Fruit fly (Drosophila melanogaster) whole organism, embryonic: Measurements from ENCODE around the gene Obp99b.
A peak's percentile ranks its signal among the peaks of the same experiment; 100 is the strongest.

ENCODE experiments used
- CG10147 ChIP-seq: fragments of 200-800 bp; sonication (Bioruptor generic); optimal IDR thresholded peaks from 2 replicates; lab custom pipeline; 2019; ENCODE audit warnings: missing biosample characterization, mild to moderate bottlenecking, missing genetic modification characterization, moderate library complexity
- CG10209 ChIP-seq: fragments of 200-800 bp; sonication (Bioruptor generic); optimal IDR thresholded peaks from 3 replicates; lab custom pipeline; 2017; ENCODE audit warnings: missing biosample characterization, mild to moderate bottlenecking, missing genetic modification characterization, missing genetic modification reagents
- CG10959 ChIP-seq: fragments of 200-800 bp; sonication (Bioruptor generic); IDR thresholded peaks from 2 replicates; pipeline ENCODE4 v1.3.6; 2022; ENCODE audit warnings: missing biosample characterization, missing genetic modification characterization
- CG13424 ChIP-seq: fragments of 200-800 bp; sonication (Bioruptor generic); optimal IDR thresholded peaks from 2 replicates; lab custom pipeline; 2019; ENCODE audit warnings: missing biosample characterization, mild to moderate bottlenecking, missing genetic modification characterization, moderate library complexity
- CG13624 ChIP-seq: fragments of 200-800 bp; sonication (Bioruptor generic); optimal IDR thresholded peaks from 2 replicates; lab custom pipeline; 2016; ENCODE audit warnings: missing biosample characterization, missing genetic modification characterization
- CG14014 ChIP-seq: fragments of 200-800 bp; sonication (Bioruptor generic); IDR thresholded peaks from 2 replicates; pipeline ENCODE4 v1.3.6; 2022; ENCODE audit warnings: missing biosample characterization, missing genetic modification characterization
- CG14710 ChIP-seq: fragments of 200-800 bp; sonication (Bioruptor generic); optimal IDR thresholded peaks from 3 replicates; lab custom pipeline; 2019; ENCODE audit warnings: missing biosample characterization, mild to moderate bottlenecking, missing genetic modification characterization, moderate library complexity
- CG16815 ChIP-seq: fragments of 200-800 bp; sonication (Bioruptor generic); optimal IDR thresholded peaks from 3 replicates; lab custom pipeline; 2017; ENCODE audit warnings: missing biosample characterization, mild to moderate bottlenecking, missing genetic modification characterization
- CG18476 ChIP-seq: fragments of 200-800 bp; sonication (Bioruptor generic); optimal IDR thresholded peaks from 2 replicates; lab custom pipeline; 2016; ENCODE audit warnings: missing biosample characterization, mild to moderate bottlenecking, missing genetic modification characterization
- CG2712 ChIP-seq: fragments of 200-800 bp; optimal IDR thresholded peaks from 3 replicates; lab custom pipeline; 2019; ENCODE audit warnings: missing biosample characterization, mild to moderate bottlenecking, missing genetic modification characterization, moderate library complexity
- CG30403 ChIP-seq: fragments of 200-800 bp; sonication (Bioruptor generic); optimal IDR thresholded peaks from 3 replicates; lab custom pipeline; 2016; ENCODE audit warnings: missing biosample characterization, missing genetic modification characterization
- CG3281 ChIP-seq: fragments of 200-800 bp; sonication (Bioruptor generic); optimal IDR thresholded peaks from 3 replicates; lab custom pipeline; 2017; ENCODE audit warnings: missing biosample characterization, mild to moderate bottlenecking, missing genetic modification characterization
- CG33213 ChIP-seq: fragments of 200-800 bp; sonication (Bioruptor generic); optimal IDR thresholded peaks from 3 replicates; lab custom pipeline; 2016; ENCODE audit warnings: missing biosample characterization, missing genetic modification characterization
- CG3847 ChIP-seq: fragments of 200-800 bp; sonication (Bioruptor generic); IDR thresholded peaks from 2 replicates; pipeline ENCODE4 v1.3.6; 2022; ENCODE audit warnings: missing biosample characterization, missing genetic modification characterization
- CG4282 ChIP-seq: fragments of 200-800 bp; sonication (Bioruptor generic); optimal IDR thresholded peaks from 2 replicates; lab custom pipeline; 2016; ENCODE audit warnings: missing biosample characterization, missing genetic modification characterization
- CG8478 ChIP-seq: fragments of >200 bp; optimal IDR thresholded peaks from 2 replicates; lab custom pipeline; 2018
- CG9215 ChIP-seq: fragments of 200-800 bp; sonication (Bioruptor generic); IDR thresholded peaks from 2 replicates; pipeline ENCODE4 v1.3.6; 2022; ENCODE audit warnings: missing biosample characterization, missing genetic modification characterization
- CG9817 ChIP-seq: fragments of 200-800 bp; sonication (Bioruptor generic); optimal IDR thresholded peaks from 2 replicates; lab custom pipeline; 2018; ENCODE audit warnings: missing biosample characterization, mild to moderate bottlenecking, missing genetic modification characterization, moderate library complexity
- CG9932 ChIP-seq: fragments of 200-800 bp; sonication (Bioruptor generic); IDR thresholded peaks from 2 replicates; pipeline ENCODE4 v1.3.6; 2022; ENCODE audit warnings: missing biosample characterization, missing genetic modification characterization
- Dip3 ChIP-seq: fragments of 200-800 bp; sonication (Bioruptor generic); optimal IDR thresholded peaks from 3 replicates; lab custom pipeline; 2016; ENCODE audit warnings: missing biosample characterization, missing genetic modification characterization
- Dll ChIP-seq: fragments of 200-800 bp; sonication (Bioruptor generic); IDR thresholded peaks from 4 replicates; pipeline ENCODE4 v1.3.6; 2022; ENCODE audit warnings: missing biosample characterization, missing genetic modification characterization; ENCODE audit not compliant: partially characterized antibody
- Dref ChIP-seq: fragments of 200-800 bp; sonication (Bioruptor generic); IDR thresholded peaks from 2 replicates; pipeline ENCODE4 v1.3.6; 2022; ENCODE audit warnings: missing biosample characterization, missing genetic modification characterization
- Elba2 ChIP-seq: fragments of 200-800 bp; sonication (Bioruptor generic); optimal IDR thresholded peaks from 3 replicates; lab custom pipeline; 2016; ENCODE audit warnings: missing biosample characterization, missing genetic modification characterization
- Hmx ChIP-seq: fragments of 200-800 bp; sonication (Bioruptor generic); optimal IDR thresholded peaks from 2 replicates; lab custom pipeline; 2016; ENCODE audit warnings: missing biosample characterization, missing genetic modification characterization
- Hr3 ChIP-seq: fragments of 200-800 bp; sonication (Bioruptor generic); optimal IDR thresholded peaks from 3 replicates; lab custom pipeline; 2016; ENCODE audit warnings: missing biosample characterization, missing genetic modification characterization
- Lim3 ChIP-seq: fragments of 200-800 bp; sonication (Bioruptor generic); IDR thresholded peaks from 2 replicates; pipeline ENCODE4 v1.3.6; 2022; ENCODE audit warnings: missing biosample characterization, missing genetic modification characterization
- MBD-R2 ChIP-seq: fragments of 200-800 bp; sonication (Bioruptor generic); IDR thresholded peaks from 2 replicates; pipeline ENCODE4 v1.3.6; 2022; ENCODE audit warnings: missing biosample characterization, missing genetic modification characterization
- NC2β ChIP-seq: fragments of 200-800 bp; sonication (Bioruptor generic); optimal IDR thresholded peaks from 2 replicates; lab custom pipeline; 2016; ENCODE audit warnings: missing biosample characterization, missing genetic modification characterization
- Opbp ChIP-seq: fragments of 200-800 bp; sonication (Bioruptor generic); IDR thresholded peaks from 3 replicates; pipeline ENCODE4 v1.3.6; 2022; ENCODE audit warnings: missing biosample characterization, missing genetic modification characterization; ENCODE audit not compliant: partially characterized antibody
- Poxn ChIP-seq: fragments of 200-800 bp; sonication (Bioruptor generic); IDR thresholded peaks from 2 replicates; pipeline ENCODE4 v1.3.6; 2022; ENCODE audit warnings: missing biosample characterization, missing genetic modification characterization
- Ptx1 ChIP-seq: fragments of 200-800 bp; sonication (Bioruptor generic); IDR thresholded peaks from 2 replicates; pipeline ENCODE4 v1.3.6; 2022; ENCODE audit warnings: missing biosample characterization, missing genetic modification characterization
- Rx ChIP-seq: fragments of 200-800 bp; sonication (Bioruptor generic); IDR thresholded peaks from 2 replicates; pipeline ENCODE4 v1.3.6; 2022; ENCODE audit warnings: missing biosample characterization, missing genetic modification characterization
- Taf1 ChIP-seq: fragments of 200-800 bp; sonication (Bioruptor generic); IDR thresholded peaks from 2 replicates; pipeline ENCODE4 v1.3.6; 2022; ENCODE audit warnings: missing biosample characterization, missing genetic modification characterization
- Tbp ChIP-seq: fragments of >200 bp; optimal IDR thresholded peaks from 2 replicates; lab custom pipeline; 2018; ENCODE audit warnings: missing biosample characterization, missing genetic modification characterization
- Xbp1 ChIP-seq: fragments of 200-800 bp; sonication (Bioruptor generic); optimal IDR thresholded peaks from 3 replicates; lab custom pipeline; 2016; ENCODE audit warnings: missing biosample characterization, mild to moderate bottlenecking, missing genetic modification characterization
- bbx ChIP-seq: fragments of 200-800 bp; sonication (Bioruptor generic); IDR thresholded peaks from 2 replicates; pipeline ENCODE4 v1.3.6; 2022; ENCODE audit warnings: missing biosample characterization, missing genetic modification characterization; ENCODE audit not compliant: partially characterized antibody
- bowl ChIP-seq: fragments of 200-800 bp; sonication (Bioruptor generic); IDR thresholded peaks from 2 replicates; pipeline ENCODE4 v1.3.6; 2022; ENCODE audit warnings: missing biosample characterization, missing genetic modification characterization
- dati ChIP-seq: fragments of 200-800 bp; sonication (Bioruptor generic); IDR thresholded peaks from 2 replicates; pipeline ENCODE4 v1.3.6; 2022; ENCODE audit warnings: missing biosample characterization, missing genetic modification characterization
- fd64A ChIP-seq: fragments of 200-800 bp; sonication (Bioruptor generic); optimal IDR thresholded peaks from 3 replicates; lab custom pipeline; 2018; ENCODE audit warnings: missing biosample characterization, mild to moderate bottlenecking, missing genetic modification characterization
- ham ChIP-seq: fragments of 200-800 bp; sonication (Bioruptor generic); IDR thresholded peaks from 2 replicates; pipeline ENCODE4 v1.3.6; 2022; ENCODE audit warnings: missing biosample characterization, missing genetic modification characterization
- hth ChIP-seq: fragments of >200 bp; optimal IDR thresholded peaks from 2 replicates; lab custom pipeline; 2017; ENCODE audit warnings: inconsistent platforms
- ind ChIP-seq: fragments of 200-800 bp; sonication (Bioruptor generic); optimal IDR thresholded peaks from 3 replicates; lab custom pipeline; 2016; ENCODE audit warnings: missing biosample characterization, missing genetic modification characterization
- lov ChIP-seq, 2 experiments: fragments of 200-800 bp in 1 of 2; fragments of >200 bp in 1 of 2; sonication (Bioruptor generic) in 1 of 2; IDR thresholded peaks in 1 of 2; optimal IDR thresholded peaks in 1 of 2; 2 replicates in 1 of 2; 3 replicates in 1 of 2; pipeline versions ENCODE4 v1.3.6 to Lab custom; 2017 to 2022; ENCODE audit warnings: missing biosample characterization in 1 of 2, missing genetic modification characterization in 1 of 2
- maf-S ChIP-seq: fragments of 200-800 bp; sonication (Bioruptor generic); optimal IDR thresholded peaks from 2 replicates; lab custom pipeline; 2016; ENCODE audit warnings: missing biosample characterization, missing genetic modification characterization
- nerfin-2 ChIP-seq: fragments of 200-800 bp; sonication (Bioruptor generic); IDR thresholded peaks from 2 replicates; pipeline ENCODE4 v1.3.6; 2022; ENCODE audit warnings: missing biosample characterization, missing genetic modification characterization; ENCODE audit not compliant: partially characterized antibody
- org-1 ChIP-seq: fragments of 200-800 bp; sonication (Bioruptor generic); optimal IDR thresholded peaks from 2 replicates; lab custom pipeline; 2017; ENCODE audit warnings: missing biosample characterization, missing genetic modification characterization
- run ChIP-seq: fragments of 200-800 bp; sonication (Bioruptor generic); optimal IDR thresholded peaks from 3 replicates; lab custom pipeline; 2018; ENCODE audit warnings: missing biosample characterization, mild to moderate bottlenecking, missing genetic modification characterization
- sc ChIP-seq, 3 experiments: fragments of >200 bp in 2 of 3; fragments of 200-800 bp in 1 of 3; sonication (Bioruptor generic) in 1 of 3; optimal IDR thresholded peaks; 2 replicates in 2 of 3; 3 replicates in 1 of 3; lab custom pipeline; 2017; ENCODE audit warnings: mild to moderate bottlenecking in 1 of 3, missing biosample characterization in 1 of 3, missing genetic modification characterization in 1 of 3, missing genetic modification reagents in 1 of 3
- sd ChIP-seq: fragments of 200-800 bp; sonication (Bioruptor generic); optimal IDR thresholded peaks from 3 replicates; lab custom pipeline; 2018; ENCODE audit warnings: missing biosample characterization, mild to moderate bottlenecking, missing genetic modification characterization, moderate library complexity
- wek ChIP-seq: fragments of 200-800 bp; sonication (Bioruptor generic); optimal IDR thresholded peaks from 3 replicates; lab custom pipeline; 2018; ENCODE audit warnings: missing biosample characterization, mild to moderate bottlenecking, missing genetic modification characterization, moderate library complexity
- zen ChIP-seq: fragments of 200-800 bp; sonication (Bioruptor generic); optimal IDR thresholded peaks from 3 replicates; lab custom pipeline; 2018; ENCODE audit warnings: missing biosample characterization, mild to moderate bottlenecking, missing genetic modification characterization, moderate library complexity

The Obp99b gene

dm6 chr3R:29736678-29737093 lies 20.0 kb upstream of the Obp99b start, which contains the start of the genes CG7601 and CIA30 (continued):
- TF ChIP-seq Opbp (GFP tag; lab: Robert Waterston, UW): no peak
- TF ChIP-seq bbx (GFP tag; lab: Robert Waterston, UW): no peak
- peak; percentile 96 for TF ChIP-seq CG14710
- peak; percentile 100 for TF ChIP-seq dati
- peak; percentile 98 for TF ChIP-seq org-1 (GFP tag; lab: Kevin White, UChicago)
- peak; percentile 70 for TF ChIP-seq Elba2 (GFP tag; lab: Kevin White, UChicago)
- TF ChIP-seq Lim3 (GFP tag; lab: Robert Waterston, UW): peak; percentile 100
- peak; percentile 100 for TF ChIP-seq ind (GFP tag; lab: Kevin White, UChicago)
- TF ChIP-seq wek: peak; percentile 92
- TF ChIP-seq CG4282 (GFP tag; lab: Kevin White, UChicago): peak; percentile 95
- TF ChIP-seq fd64A (GFP tag; lab: Kevin White, UChicago): peak; percentile 95
- peak; percentile 99 for TF ChIP-seq CG10147 (GFP tag; lab: Kevin White, UChicago)
- TF ChIP-seq zen (tag; lab: Kevin White, UChicago): peak; percentile 99
- TF ChIP-seq MBD-R2: peak; percentile 100
- no peak for TF ChIP-seq Tbp
- peak; percentile 61 for TF ChIP-seq Dref (GFP tag; lab: Robert Waterston, UW)
- TF ChIP-seq CG9215 (GFP tag; lab: Robert Waterston, UW): peak; percentile 100
- peak; percentile 99 for TF ChIP-seq CG30403 (GFP tag; lab: Kevin White, UChicago)
- TF ChIP-seq CG13624 (GFP tag; lab: Kevin White, UChicago): peak; percentile 100
- TF ChIP-seq Taf1 (GFP tag; lab: Robert Waterston, UW): peak; percentile 100
- TF ChIP-seq sd: no peak
- TF ChIP-seq Rx (GFP tag; lab: Robert Waterston, UW): peak; percentile 100
- peak; percentile 99 for TF ChIP-seq Dip3 (GFP tag; lab: Kevin White, UChicago)
- TF ChIP-seq Hmx (GFP tag; lab: Kevin White, UChicago): peak; percentile 96
- peak; percentile 99 for TF ChIP-seq CG33213 (GFP tag; lab: Kevin White, UChicago)
- TF ChIP-seq Poxn (GFP tag; lab: Robert Waterston, UW): peak; percentile 99
- peak; percentile 100 for TF ChIP-seq CG3847 (GFP tag; lab: Robert Waterston, UW)
- peak; percentile 97 for TF ChIP-seq CG10209 (GFP tag; lab: Kevin White, UChicago)
- peak; percentile 100 for TF ChIP-seq CG10959
- peak; percentile 100 for TF ChIP-seq bowl (GFP tag; lab: Robert Waterston, UW)
- peak; percentile 100 for TF ChIP-seq Ptx1 (GFP tag; lab: Robert Waterston, UW)
- TF ChIP-seq hth (lab: Kevin White, UChicago): no peak
- TF ChIP-seq CG9932 (GFP tag; lab: Robert Waterston, UW): peak; percentile 100
- TF ChIP-seq CG2712 (tag; lab: Kevin White, UChicago): peak; percentile 98
- TF ChIP-seq CG14014 (GFP tag; lab: Robert Waterston, UW): peak; percentile 100
- TF ChIP-seq CG9817 (tag; lab: Kevin White, UChicago): peak; percentile 99
- peak; percentile 97 for TF ChIP-seq CG3281 (GFP tag; lab: Kevin White, UChicago)
- TF ChIP-seq Xbp1 (GFP tag; lab: Kevin White, UChicago): peak; percentile 99
- TF ChIP-seq CG16815 (GFP tag; lab: Kevin White, UChicago): peak; percentile 97
- TF ChIP-seq ham (GFP tag; lab: Robert Waterston, UW): peak; percentile 99
- no peak for TF ChIP-seq sc (optimal IDR thresholded peaks at IDR 0.05; lab: Kevin White, UChicago)
- peak; percentile 91 for TF ChIP-seq sc (GFP tag; optimal IDR thresholded peaks at IDR 0.05; lab: Kevin White, UChicago)
- peak; percentile 98 for TF ChIP-seq CG13424 (tag; lab: Kevin White, UChicago)
- TF ChIP-seq NC2β: peak; percentile 96
- no peak for TF ChIP-seq lov (optimal IDR thresholded peaks at IDR 0.05; lab: Kevin White, UChicago)
- TF ChIP-seq lov (GFP tag; IDR thresholded peaks at IDR 0.05; lab: Robert Waterston, UW): peak; percentile 100
- peak; percentile 52; the same call in 2 of the 4 replicates for TF ChIP-seq Dll
- peak; percentile 86 for TF ChIP-seq run (tag; lab: Kevin White, UChicago)
- TF ChIP-seq CG18476 (GFP tag; lab: Kevin White, UChicago): peak; percentile 97
- no peak for TF ChIP-seq CG8478
- peak; percentile 98 for TF ChIP-seq maf-S
- peak; percentile 97 for TF ChIP-seq Hr3 (GFP tag; lab: Kevin White, UChicago)
- TF ChIP-seq nerfin-2 (GFP tag; lab: Robert Waterston, UW): no peak
